Worm (Caenorhabditis elegans) whole organism, L4 larva: ENCODE measurements around the gene W04D2.4.
A peak's percentile ranks its signal among the peaks of the same experiment; 100 is the strongest.

Source experiments
- D1046.2 ChIP-seq: fragments of 200-800 bp; sonication (Bioruptor generic); IDR thresholded peaks from 2 replicates; pipeline ENCODE4 v1.3.6; 2022; ENCODE audit warnings: missing genetic modification characterization, missing compliant biosample characterization
- F26F4.8 ChIP-seq: fragments of 200-800 bp; sonication (Bioruptor generic); conservative IDR thresholded peaks from 2 replicates; pipeline ENCODE4 v1.3.6; 2022; ENCODE audit warnings: missing genetic modification characterization, missing compliant biosample characterization
- R02D3.7 ChIP-seq: fragments of 150-350 bp; sonication (generic microtip); optimal IDR thresholded peaks from 3 replicates; lab custom pipeline; 2014; ENCODE audit warnings: missing biosample characterization, missing genetic modification characterization
- ZK337.2 ChIP-seq: fragments of 200-800 bp; sonication (Bioruptor generic); IDR thresholded peaks from 2 replicates; pipeline ENCODE4 v1.3.6; 2022; ENCODE audit warnings: missing genetic modification reagents, missing genetic modification characterization, missing compliant biosample characterization
- aha-1 ChIP-seq: fragments of 150-350 bp; peaks from one replicate; lab custom pipeline; 2014; ENCODE audit warnings: missing biosample characterization, missing genetic modification characterization
- ceh-32 ChIP-seq: sonication (generic microtip); optimal IDR thresholded peaks from 2 replicates; lab custom pipeline; 2016; ENCODE audit warnings: mild to moderate bottlenecking, missing genetic modification characterization, missing compliant biosample characterization; ENCODE audit not compliant: poor library complexity
- ceh-62 ChIP-seq: sonication (generic microtip); optimal IDR thresholded peaks from 2 replicates; lab custom pipeline; 2017; ENCODE audit warnings: missing biosample characterization, missing genetic modification characterization
- ceh-82 ChIP-seq: sonication (generic microtip); optimal IDR thresholded peaks from 2 replicates; lab custom pipeline; 2017; ENCODE audit warnings: missing biosample characterization, missing genetic modification characterization
- cey-2 ChIP-seq: sonication (generic microtip); optimal IDR thresholded peaks from 3 replicates; lab custom pipeline; 2017; ENCODE audit warnings: missing genetic modification characterization, mild to moderate bottlenecking, missing compliant biosample characterization, antibody characterized with exemption, borderline replicate concordance; ENCODE audit not compliant: insufficient read depth
- ctbp-1 ChIP-seq: fragments of 200-800 bp; sonication (Bioruptor generic); IDR thresholded peaks from 2 replicates; pipeline ENCODE4 v1.3.6; 2022; ENCODE audit warnings: missing genetic modification reagents, missing genetic modification characterization, missing compliant biosample characterization
- daf-16 ChIP-seq, 3 experiments: sonication (generic microtip); optimal IDR thresholded peaks; 2 replicates each; lab custom pipeline; 2016 to 2017; ENCODE audit warnings: missing genetic modification characterization in 3 of 3, missing genetic modification reagents in 3 of 3, mild to moderate bottlenecking in 2 of 3, missing compliant biosample characterization in 2 of 3, missing biosample characterization in 1 of 3, moderate library complexity in 1 of 3
- dve-1 ChIP-seq: sonication (generic microtip); optimal IDR thresholded peaks from 2 replicates; lab custom pipeline; 2017; ENCODE audit warnings: antibody characterized with exemption, mild to moderate bottlenecking, missing genetic modification characterization, missing compliant biosample characterization; ENCODE audit not compliant: insufficient read depth
- egl-43 ChIP-seq: fragments of 200-800 bp; sonication (Bioruptor generic); IDR thresholded peaks from 2 replicates; pipeline ENCODE4 v1.3.6; 2022; ENCODE audit warnings: missing genetic modification reagents, missing genetic modification characterization, missing compliant biosample characterization
- fkh-10 ChIP-seq: fragments of 150-350 bp; optimal IDR thresholded peaks from 2 replicates; lab custom pipeline; 2014; ENCODE audit warnings: missing biosample characterization, missing genetic modification reagents, missing genetic modification characterization
- hlh-30 ChIP-seq: sonication (generic microtip); optimal IDR thresholded peaks from 2 replicates; lab custom pipeline; 2017; ENCODE audit warnings: antibody characterized with exemption, mild to moderate bottlenecking, missing genetic modification characterization, missing compliant biosample characterization; ENCODE audit not compliant: insufficient read depth
- hmg-1.1 ChIP-seq: fragments of 200-800 bp; sonication (Bioruptor generic); IDR thresholded peaks from 2 replicates; pipeline ENCODE4 v1.3.6; 2022; ENCODE audit warnings: missing genetic modification reagents, missing genetic modification characterization, missing compliant biosample characterization
- jun-1 ChIP-seq: fragments of 150-350 bp; optimal IDR thresholded peaks from 2 replicates; lab custom pipeline; 2014; ENCODE audit warnings: missing biosample characterization, missing genetic modification reagents, missing genetic modification characterization
- lim-7 ChIP-seq: fragments of 200-800 bp; sonication (Bioruptor generic); IDR thresholded peaks from 2 replicates; pipeline ENCODE4 v1.3.6; 2022; ENCODE audit warnings: missing genetic modification characterization, missing compliant biosample characterization
- lin-1 ChIP-seq: fragments of 200-800 bp; sonication (Bioruptor generic); IDR thresholded peaks from 2 replicates; pipeline ENCODE4 v1.3.6; 2022; ENCODE audit warnings: missing genetic modification reagents, missing genetic modification characterization, missing compliant biosample characterization
- mdl-1 ChIP-seq, 2 experiments: fragments of 150-350 bp in 1 of 2; sonication (generic microtip) in 1 of 2; optimal IDR thresholded peaks; 2 replicates each; lab custom pipeline; 2014 to 2017; ENCODE audit warnings: missing biosample characterization in 2 of 2, missing genetic modification characterization in 2 of 2
- mdt-29 ChIP-seq: fragments of 200-800 bp; sonication (Bioruptor generic); IDR thresholded peaks from 2 replicates; pipeline ENCODE4 v1.3.6; 2022; ENCODE audit warnings: missing genetic modification reagents, missing genetic modification characterization, missing compliant biosample characterization
- mes-2 ChIP-seq: sonication (generic microtip); optimal IDR thresholded peaks from 2 replicates; lab custom pipeline; 2016; ENCODE audit warnings: missing genotype, mild to moderate bottlenecking, missing genetic modification characterization, missing compliant biosample characterization; ENCODE audit not compliant: poor library complexity, severe bottlenecking
- nhr-102 ChIP-seq: sonication (generic microtip); optimal IDR thresholded peaks from 2 replicates; lab custom pipeline; 2016; ENCODE audit warnings: mild to moderate bottlenecking, missing genetic modification characterization, moderate library complexity, missing compliant biosample characterization
- nhr-25 ChIP-seq: sonication (generic microtip); optimal IDR thresholded peaks from 2 replicates; lab custom pipeline; 2017; ENCODE audit warnings: missing genetic modification characterization, mild to moderate bottlenecking, missing compliant biosample characterization, antibody characterized with exemption, moderate library complexity, borderline replicate concordance; ENCODE audit not compliant: insufficient read depth
- nhr-28 ChIP-seq: fragments of 150-350 bp; optimal IDR thresholded peaks from 2 replicates; lab custom pipeline; 2014; ENCODE audit warnings: missing biosample characterization, missing genetic modification characterization
- nhr-42 ChIP-seq: fragments of 200-800 bp; sonication (Bioruptor generic); IDR thresholded peaks from 2 replicates; pipeline ENCODE4 v1.3.6; 2022; ENCODE audit warnings: missing genetic modification characterization, missing compliant biosample characterization
- nhr-6 ChIP-seq: fragments of 150-350 bp; optimal IDR thresholded peaks from 2 replicates; lab custom pipeline; 2014; ENCODE audit warnings: missing biosample characterization, missing genetic modification characterization
- skn-1 ChIP-seq: fragments of 150-350 bp; optimal IDR thresholded peaks from 2 replicates; lab custom pipeline; 2014; ENCODE audit warnings: missing biosample characterization, missing genetic modification characterization
- snpc-4 ChIP-seq: fragments of 150-350 bp; optimal IDR thresholded peaks from 2 replicates; lab custom pipeline; 2014; ENCODE audit warnings: missing biosample characterization, missing genetic modification characterization
- spr-3 ChIP-seq: fragments of 200-800 bp; sonication (Bioruptor generic); optimal IDR thresholded peaks from 2 replicates; lab custom pipeline; 2018; ENCODE audit warnings: mild to moderate bottlenecking, missing genetic modification characterization, missing compliant biosample characterization
- tag-97 ChIP-seq: fragments of 200-800 bp; sonication (Bioruptor generic); IDR thresholded peaks from 2 replicates; pipeline ENCODE4 v1.3.6; 2022; ENCODE audit warnings: missing genetic modification characterization, missing compliant biosample characterization
- unc-62 ChIP-seq, 3 experiments: fragments of 150-350 bp in 1 of 3; sonication (generic microtip); optimal IDR thresholded peaks in 2 of 3; peaks in 1 of 3; 1 replicate in 1 of 3; 2 replicates in 2 of 3; lab custom pipeline; 2014 to 2017; ENCODE audit warnings: missing biosample characterization in 3 of 3, missing genetic modification characterization in 3 of 3, missing genetic modification reagents in 3 of 3, missing genotype in 1 of 3
- zag-1 ChIP-seq: fragments of 150-350 bp; optimal IDR thresholded peaks from 2 replicates; lab custom pipeline; 2014; ENCODE audit warnings: missing biosample characterization, missing genetic modification characterization
- zfp-2 ChIP-seq: sonication (generic microtip); optimal IDR thresholded peaks from 2 replicates; lab custom pipeline; 2016; ENCODE audit warnings: mild to moderate bottlenecking, missing genetic modification characterization, missing compliant biosample characterization
- ztf-11 ChIP-seq: fragments of 150-350 bp; optimal IDR thresholded peaks from 2 replicates; lab custom pipeline; 2014; ENCODE audit warnings: missing biosample characterization, missing genetic modification characterization

W04D2.4 gene

ce11 chrV:12537505-12537904 lies 40.0 kb upstream of the W04D2.4 start:
- TF ChIP-seq aha-1 (tag; lab: Kevin White, UChicago) (no peak), nhr-28 (tag; lab: Kevin White, UChicago) (peak; percentile 27), fkh-10 (GFP tag; lab: Kevin White, UChicago) (no peak)

- TF ChIP-seq ctbp-1 (GFP tag; lab: Robert Waterston, UW) = no peak
- TF ChIP-seq nhr-25 (tag; lab: Kevin White, UChicago) = no peak
- TF ChIP-seq nhr-28 (tag; lab: Kevin White, UChicago) = peak; percentile 11
- TF ChIP-seq lim-7 (GFP tag; lab: Robert Waterston, UW) = no peak
- TF ChIP-seq ztf-11 (tag; lab: Kevin White, UChicago) = no peak
- TF ChIP-seq nhr-42 (GFP tag; lab: Robert Waterston, UW) = no peak
- no peak for TF ChIP-seq tag-97 (GFP tag; lab: Robert Waterston, UW)
- TF ChIP-seq nhr-6 (tag; lab: Kevin White, UChicago) = no peak
- TF ChIP-seq F26F4.8 = no peak
- peak in 1 of 2 experiments; percentile 94 for TF ChIP-seq unc-62 (GFP tag; optimal IDR thresholded peaks at IDR 0.05 in 1 of 2; lab: Kevin White, UChicago)
- TF ChIP-seq unc-62 (tag; optimal IDR thresholded peaks at IDR 0.05; lab: Kevin White, UChicago) = no peak
- TF ChIP-seq zfp-2 (tag; lab: Kevin White, UChicago) = no peak
- TF ChIP-seq daf-16 (GFP tag; optimal IDR thresholded peaks at IDR 0.05; lab: Kevin White, UChicago) = no peak
- TF ChIP-seq daf-16 (tag; optimal IDR thresholded peaks at IDR 0.05; lab: Kevin White, UChicago) = peak; percentile 70
- TF ChIP-seq, all 104 proteins: peak for 3
Measured at ce11 chrV:12536409-12537038, 39.0 kb upstream of the W04D2.4 start.

DNA sequence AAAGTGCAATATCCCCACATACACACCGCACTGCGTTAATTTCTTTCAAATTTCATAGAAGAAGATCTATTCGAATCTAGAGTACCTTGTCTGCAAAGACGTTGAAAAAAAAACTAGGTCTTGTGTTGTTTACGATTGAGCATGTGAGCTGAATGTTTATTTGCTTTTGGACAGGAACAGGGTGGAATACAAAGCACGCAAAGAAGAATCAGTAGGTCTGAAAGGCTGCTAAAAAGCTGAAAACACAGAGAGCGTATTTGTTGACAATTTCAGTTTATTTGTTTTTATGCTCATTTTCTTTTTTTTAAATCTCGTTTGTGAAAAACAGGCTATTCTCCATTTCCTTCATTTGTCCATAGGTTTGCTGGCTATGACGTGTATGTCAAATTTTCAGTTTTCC lies 37.4 kb upstream of the W04D2.4 start:
- TF ChIP-seq daf-16 (GFP tag; optimal IDR thresholded peaks at IDR 0.05; lab: Kevin White, UChicago) = no peak
- peak; percentile 52 for TF ChIP-seq daf-16 (tag; optimal IDR thresholded peaks at IDR 0.05; lab: Kevin White, UChicago)
- TF ChIP-seq hmg-1.1 = no peak
- no peak for TF ChIP-seq mdl-1 (tag; optimal IDR thresholded peaks at IDR 0.05; lab: Kevin White, UChicago)
- no peak for TF ChIP-seq ZK337.2 (GFP tag; lab: Robert Waterston, UW)
- TF ChIP-seq hlh-30 (tag; lab: Kevin White, UChicago) = peak; percentile 23
- TF ChIP-seq lin-1 (GFP tag; lab: Robert Waterston, UW) = no peak
- TF ChIP-seq dve-1 = peak; percentile 4
- TF ChIP-seq ceh-82 (tag; lab: Kevin White, UChicago) = no peak
- TF ChIP-seq mdt-29 (GFP tag; lab: Robert Waterston, UW) = no peak
- no peak for TF ChIP-seq ceh-32
- TF ChIP-seq snpc-4 (tag; lab: Kevin White, UChicago) = no peak
- peak in 1 of 2 experiments; percentile 71 for TF ChIP-seq unc-62 (GFP tag; optimal IDR thresholded peaks at IDR 0.05 in 1 of 2; lab: Kevin White, UChicago)
- TF ChIP-seq unc-62 (tag; optimal IDR thresholded peaks at IDR 0.05; lab: Kevin White, UChicago) = no peak
- no peak for TF ChIP-seq F26F4.8
- TF ChIP-seq spr-3 = no peak
- no peak for TF ChIP-seq cey-2
- no peak for TF ChIP-seq mes-2 (tag; lab: Kevin White, UChicago)
- no peak for TF ChIP-seq skn-1
- no peak for TF ChIP-seq D1046.2 (GFP tag; lab: Robert Waterston, UW)
- no peak for TF ChIP-seq nhr-102
- no peak for TF ChIP-seq zag-1
- TF ChIP-seq jun-1 (tag; lab: Kevin White, UChicago) = no peak
- no peak for TF ChIP-seq ceh-62 (tag; lab: Kevin White, UChicago)
- no peak for TF ChIP-seq R02D3.7 (tag; lab: Kevin White, UChicago)
- no peak for TF ChIP-seq egl-43 (GFP tag; lab: Robert Waterston, UW)
